Worm (Caenorhabditis elegans): Measurements from ENCODE around the gene C05G5.2.

Gene C05G5.2

DNA sequence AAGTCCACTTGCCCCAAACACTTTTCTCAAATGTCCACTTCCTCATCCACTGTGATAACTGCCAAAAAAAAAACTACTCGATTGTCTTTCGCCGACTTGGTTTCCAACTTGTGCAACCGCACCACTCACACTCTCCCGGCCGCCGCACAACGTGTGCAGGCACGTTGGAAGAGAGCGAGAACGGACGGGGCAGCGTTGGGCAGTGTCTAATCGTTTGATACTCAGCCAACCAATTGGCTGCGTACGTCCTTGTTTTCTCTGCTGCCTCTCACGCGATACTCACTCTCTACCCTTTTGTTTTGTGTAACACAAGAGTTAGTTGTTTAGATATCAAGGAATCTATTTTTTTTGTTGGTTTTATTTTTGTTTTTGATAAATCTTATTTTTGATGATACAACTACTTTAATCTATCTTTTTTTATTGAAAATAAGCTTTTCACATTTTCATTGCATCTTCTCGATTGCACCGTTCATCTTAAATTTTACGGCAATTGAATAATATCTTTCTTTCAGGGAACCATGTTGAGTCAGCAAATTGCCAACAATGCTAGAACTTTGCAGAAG lies 6.5 kb downstream of the C05G5.2 start, which contains the start of gene sucl-1:
Gene sucl-1, plus strand, starts transcription at position 513 of the 563 bp plus-strand sequence.
- TF ChIP-seq ces-1 (GFP tag; optimal IDR thresholded peaks at IDR 0.05) (no peak), skn-1 (tag; optimal IDR thresholded peaks at IDR 0.05) (peak; percentile 55), ets-5 (GFP tag; IDR thresholded peaks at IDR 0.05) (no peak), C16A3.4 (tag; optimal IDR thresholded peaks at IDR 0.05) (peak; percentile 84), zag-1 (tag; optimal IDR thresholded peaks at IDR 0.05) (no peak), efl-3 (GFP tag; optimal IDR thresholded peaks at IDR 0.05) (no peak), fkh-4 (tag; optimal IDR thresholded peaks at IDR 0.05; ENCODE audit: borderline replicate concordance) (no peak), nhr-237 (tag; optimal IDR thresholded peaks at IDR 0.05) (peak; percentile 68), F16B12.6 (tag; optimal IDR thresholded peaks at IDR 0.05) (peak; percentile 52), egl-13 (tag; optimal IDR thresholded peaks at IDR 0.05) (peak; percentile 36), ama-1 (optimal IDR thresholded peaks at IDR 0.05) (no peak), unc-98 (GFP tag; IDR thresholded peaks at IDR 0.05) (no peak), aly-2 (tag; optimal IDR thresholded peaks at IDR 0.05) (peak; percentile 5), alr-1 (tag; optimal IDR thresholded peaks at IDR 0.05; ENCODE audit: borderline replicate concordance) (no peak), sup-37 (GFP tag; optimal IDR thresholded peaks at IDR 0.05) (peak; percentile 32), zip-4 (GFP tag; optimal IDR thresholded peaks at IDR 0.05) (no peak), unc-86 (tag; optimal IDR thresholded peaks at IDR 0.05) (peak; percentile 46), hpl-2 (GFP tag; optimal IDR thresholded peaks at IDR 0.05) (no peak), unc-62 (GFP tag; optimal IDR thresholded peaks at IDR 0.05) (no peak), lin-35 (GFP tag; optimal IDR thresholded peaks at IDR 0.05) (peak; percentile 66 to 74), ztf-4 (tag; optimal IDR thresholded peaks at IDR 0.05) (peak; percentile 19), vab-15 (tag; optimal IDR thresholded peaks at IDR 0.05) (no peak), lin-39 (tag; optimal IDR thresholded peaks at IDR 0.05) (no peak), rnt-1 (tag; optimal IDR thresholded peaks at IDR 0.05) (peak; percentile 81), dpl-1 (GFP tag; optimal IDR thresholded peaks at IDR 0.05) (peak; percentile 35 to 54 (median 43)), pax-3 (tag; optimal IDR thresholded peaks at IDR 0.05) (peak; percentile 24), fkh-8 (tag; optimal IDR thresholded peaks at IDR 0.05) (peak; percentile 75), nhr-19 (GFP tag; conservative IDR thresholded peaks at IDR 0.05) (peak; percentile 81), tlp-1 (tag; optimal IDR thresholded peaks at IDR 0.05) (no peak), nhr-85 (tag) (peak; percentile 87), isw-1 (GFP tag; IDR thresholded peaks at IDR 0.05) (peak; percentile 35), elt-3 (tag; optimal IDR thresholded peaks at IDR 0.05) (peak in 4 of 6 experiments; percentile 27 to 48 (median 41)), jun-1 (tag; optimal IDR thresholded peaks at IDR 0.05) (peak; percentile 71), xbp-1 (tag; optimal IDR thresholded peaks at IDR 0.05) (peak; percentile 71), C34B4.2 (tag; optimal IDR thresholded peaks at IDR 0.05) (no peak), nhr-84 (tag; optimal IDR thresholded peaks at IDR 0.05) (no peak), nhr-11 (tag; optimal IDR thresholded peaks at IDR 0.05) (no peak), elt-2 (tag; optimal IDR thresholded peaks at IDR 0.05) (peak; percentile 54), pag-3 (tag; optimal IDR thresholded peaks at IDR 0.05; ENCODE audit: borderline replicate concordance, insufficient read depth) (peak; percentile 42), mep-1 (tag; optimal IDR thresholded peaks at IDR 0.05) (peak; percentile 88), mef-2 (tag; optimal IDR thresholded peaks at IDR 0.05) (peak; percentile 42), lin-13 (GFP tag; optimal IDR thresholded peaks at IDR 0.05) (peak; percentile 43), blmp-1 (tag; optimal IDR thresholded peaks at IDR 0.05) (peak; percentile 60), fos-1 (tag; optimal IDR thresholded peaks at IDR 0.05) (peak; percentile 67), nhr-20 (tag; optimal IDR thresholded peaks at IDR 0.05) (peak; percentile 85), nhr-76 (tag; optimal IDR thresholded peaks at IDR 0.05) (no peak), dsc-1 (tag; optimal IDR thresholded peaks at IDR 0.05) (peak; percentile 67), ceh-8 (GFP tag; optimal IDR thresholded peaks at IDR 0.05) (peak; percentile 31), irx-1 (tag; optimal IDR thresholded peaks at IDR 0.05) (peak; percentile 40), efl-1 (optimal IDR thresholded peaks at IDR 0.05) (peak; percentile 57 to 67), efl-1 (GFP tag; optimal IDR thresholded peaks at IDR 0.05 in 1 of 2) (peak; percentile 25 to 73), ceh-82 (tag; optimal IDR thresholded peaks at IDR 0.05) (peak; percentile 62 to 94 (median 69)), lin-15B (tag; optimal IDR thresholded peaks at IDR 0.05) (peak; percentile 28)
